Worm (Caenorhabditis elegans) whole organism, young adult: ENCODE data around the gene M02H5.8.
A peak's percentile ranks its signal among the peaks of the same experiment; 100 is the strongest.

Source experiments
- C17E4.6 ChIP-seq: fragments of 200-800 bp; sonication (Bioruptor generic); IDR thresholded peaks from 2 replicates; pipeline ENCODE4 v1.3.6; 2022; ENCODE audit warnings: missing genetic modification reagents, missing genetic modification characterization, missing compliant biosample characterization
- F22D6.2 ChIP-seq: sonication (generic microtip); optimal IDR thresholded peaks from 2 replicates; lab custom pipeline; 2016; ENCODE audit warnings: mild to moderate bottlenecking, missing genetic modification characterization, missing compliant biosample characterization
- F33H1.4 ChIP-seq: fragments of 200-800 bp; sonication (Bioruptor generic); IDR thresholded peaks from 2 replicates; pipeline ENCODE4 v1.3.6; 2022; ENCODE audit warnings: missing genetic modification reagents, missing genetic modification characterization, missing compliant biosample characterization
- F57A8.1 ChIP-seq: fragments of 200-800 bp; sonication (Bioruptor generic); optimal IDR thresholded peaks from 2 replicates; lab custom pipeline; 2018; ENCODE audit warnings: mild to moderate bottlenecking, missing genetic modification characterization, moderate library complexity, missing compliant biosample characterization
- F57C9.4 ChIP-seq: sonication (generic microtip); optimal IDR thresholded peaks from 2 replicates; lab custom pipeline; 2017; ENCODE audit warnings: mild to moderate bottlenecking, missing genetic modification characterization, missing compliant biosample characterization
- Y95B8A.8 ChIP-seq: fragments of 200-800 bp; sonication (Bioruptor generic); IDR thresholded peaks from 2 replicates; pipeline ENCODE4 v1.3.6; 2022; ENCODE audit warnings: missing genetic modification reagents, missing genetic modification characterization, missing compliant biosample characterization
- ZK185.1 ChIP-seq: sonication (generic microtip); optimal IDR thresholded peaks from 2 replicates; lab custom pipeline; 2016; ENCODE audit warnings: mild to moderate bottlenecking, missing genetic modification characterization, missing compliant biosample characterization; ENCODE audit not compliant: poor library complexity, severe bottlenecking
- aptf-2 ChIP-seq: fragments of 200-800 bp; sonication (Bioruptor generic); conservative IDR thresholded peaks from 2 replicates; pipeline ENCODE4 v1.3.6; 2022; ENCODE audit warnings: missing genetic modification reagents, missing genetic modification characterization, missing compliant biosample characterization
- aptf-3 ChIP-seq: fragments of 200-800 bp; sonication (Bioruptor generic); IDR thresholded peaks from 2 replicates; pipeline ENCODE4 v1.3.6; 2022; ENCODE audit warnings: missing genetic modification characterization, missing compliant biosample characterization
- atf-7 ChIP-seq: sonication (generic microtip); optimal IDR thresholded peaks from 2 replicates; lab custom pipeline; 2017; ENCODE audit warnings: mild to moderate bottlenecking, missing genetic modification characterization, missing compliant biosample characterization
- ceh-100 ChIP-seq: fragments of 200-800 bp; sonication (Bioruptor generic); IDR thresholded peaks from 2 replicates; pipeline ENCODE4 v1.3.6; 2022; ENCODE audit warnings: missing genetic modification reagents, missing genetic modification characterization, missing compliant biosample characterization
- ceh-40 ChIP-seq: fragments of 200-800 bp; sonication (Bioruptor generic); IDR thresholded peaks from 2 replicates; pipeline ENCODE4 v1.3.6; 2022; ENCODE audit warnings: missing genetic modification characterization, missing compliant biosample characterization
- ceh-58 ChIP-seq: fragments of 200-800 bp; sonication (Bioruptor generic); IDR thresholded peaks from 2 replicates; pipeline ENCODE4 v1.3.6; 2022; ENCODE audit warnings: missing genetic modification characterization, missing compliant biosample characterization
- ceh-91 ChIP-seq: fragments of 200-800 bp; sonication (Bioruptor generic); IDR thresholded peaks from 2 replicates; pipeline ENCODE4 v1.3.6; 2022; ENCODE audit warnings: missing genetic modification reagents, missing genetic modification characterization, missing compliant biosample characterization
- egl-18 ChIP-seq: fragments of 200-800 bp; sonication (Bioruptor generic); IDR thresholded peaks from 2 replicates; pipeline ENCODE4 v1.3.6; 2022; ENCODE audit warnings: missing genetic modification reagents, missing genetic modification characterization, missing compliant biosample characterization
- egl-44 ChIP-seq: fragments of 200-800 bp; sonication (Bioruptor generic); IDR thresholded peaks from 2 replicates; pipeline ENCODE4 v1.3.6; 2022; ENCODE audit warnings: missing genetic modification reagents, missing genetic modification characterization, missing compliant biosample characterization
- egrh-3 ChIP-seq: fragments of 200-800 bp; sonication (Bioruptor generic); IDR thresholded peaks from 2 replicates; pipeline ENCODE4 v1.3.6; 2022; ENCODE audit warnings: missing genetic modification reagents, missing genetic modification characterization, missing compliant biosample characterization
- ekl-4 ChIP-seq: fragments of 200-800 bp; sonication (Bioruptor generic); IDR thresholded peaks from 2 replicates; pipeline ENCODE4 v1.3.6; 2022; ENCODE audit warnings: missing genetic modification reagents, missing genetic modification characterization, missing compliant biosample characterization
- fkh-3 ChIP-seq: sonication (generic microtip); optimal IDR thresholded peaks from 2 replicates; lab custom pipeline; 2016; ENCODE audit warnings: mild to moderate bottlenecking, missing genetic modification characterization, missing compliant biosample characterization
- him-1 ChIP-seq: sonication (generic microtip); optimal IDR thresholded peaks from 2 replicates; lab custom pipeline; 2016; ENCODE audit warnings: missing genotype, missing genetic modification reagents, missing genetic modification characterization, missing compliant biosample characterization
- hlh-12 ChIP-seq: sonication (generic microtip); optimal IDR thresholded peaks from 2 replicates; lab custom pipeline; 2016; ENCODE audit warnings: missing genetic modification characterization, missing compliant biosample characterization
- hmg-1.2 ChIP-seq: fragments of 200-800 bp; sonication (Bioruptor generic); IDR thresholded peaks from 2 replicates; pipeline ENCODE4 v1.3.6; 2022; ENCODE audit warnings: missing genetic modification reagents, missing genetic modification characterization, missing compliant biosample characterization
- hrde-1 ChIP-seq: sonication (generic microtip); optimal IDR thresholded peaks from 2 replicates; lab custom pipeline; 2016; ENCODE audit warnings: missing genetic modification characterization, mild to moderate bottlenecking, missing compliant biosample characterization, moderate library complexity, missing genotype, missing genetic modification reagents, borderline replicate concordance
- let-607 ChIP-seq, 2 experiments: fragments of 200-800 bp in 1 of 2; sonication (Bioruptor generic) in 1 of 2; sonication (generic microtip) in 1 of 2; optimal IDR thresholded peaks; 2 replicates each; lab custom pipeline; 2016 to 2018; ENCODE audit warnings: mild to moderate bottlenecking in 2 of 2, missing compliant biosample characterization in 2 of 2, missing genetic modification characterization in 2 of 2, moderate library complexity in 2 of 2, missing genotype in 1 of 2
- lin-54 ChIP-seq: fragments of 200-800 bp; sonication (Bioruptor generic); optimal IDR thresholded peaks from 2 replicates; lab custom pipeline; 2018; ENCODE audit warnings: mild to moderate bottlenecking, missing genetic modification characterization, missing compliant biosample characterization
- mcd-1 ChIP-seq: fragments of 200-800 bp; sonication (Bioruptor generic); IDR thresholded peaks from 2 replicates; pipeline ENCODE4 v1.3.6; 2022; ENCODE audit warnings: missing genetic modification reagents, missing genetic modification characterization, missing compliant biosample characterization
- mxl-1 ChIP-seq: sonication (generic microtip); optimal IDR thresholded peaks from 2 replicates; lab custom pipeline; 2016; ENCODE audit warnings: missing genetic modification characterization, missing compliant biosample characterization
- nfya-1 ChIP-seq: sonication (generic microtip); optimal IDR thresholded peaks from 2 replicates; lab custom pipeline; 2017; ENCODE audit warnings: antibody characterized with exemption, missing compliant biosample characterization, missing genetic modification characterization, borderline replicate concordance; ENCODE audit not compliant: insufficient read depth
- nfya-2 ChIP-seq: fragments of 200-800 bp; sonication (Bioruptor generic); IDR thresholded peaks from 2 replicates; pipeline ENCODE4 v1.3.6; 2022; ENCODE audit warnings: missing genetic modification reagents, missing genetic modification characterization, missing compliant biosample characterization
- nhr-120 ChIP-seq: fragments of 200-800 bp; sonication (Bioruptor generic); IDR thresholded peaks from 2 replicates; pipeline ENCODE4 v1.3.6; 2022; ENCODE audit warnings: missing genetic modification characterization, missing compliant biosample characterization
- nhr-80 ChIP-seq: sonication (generic microtip); optimal IDR thresholded peaks from 2 replicates; lab custom pipeline; 2016; ENCODE audit warnings: missing genetic modification characterization, missing compliant biosample characterization
- rec-8 ChIP-seq, 2 experiments: sonication (generic microtip); optimal IDR thresholded peaks; 2 replicates each; lab custom pipeline; 2016; ENCODE audit warnings: mild to moderate bottlenecking in 2 of 2, missing genetic modification characterization in 2 of 2, missing genetic modification reagents in 2 of 2, missing genotype in 2 of 2, missing biosample characterization in 1 of 2, missing compliant biosample characterization in 1 of 2, moderate library complexity in 1 of 2
- somi-1 ChIP-seq: fragments of 200-800 bp; sonication (Bioruptor generic); optimal IDR thresholded peaks from 2 replicates; lab custom pipeline; 2018; ENCODE audit warnings: mild to moderate bottlenecking, missing genetic modification characterization, missing compliant biosample characterization
- tbx-9 ChIP-seq: sonication (generic microtip); optimal IDR thresholded peaks from 2 replicates; lab custom pipeline; 2016; ENCODE audit warnings: borderline replicate concordance, missing genetic modification characterization, inconsistent platforms, missing compliant biosample characterization
- unc-62 ChIP-seq: fragments of 150-350 bp; optimal IDR thresholded peaks from 2 replicates; lab custom pipeline; 2014; ENCODE audit warnings: missing biosample characterization, missing genetic modification reagents, missing genetic modification characterization
- zim-3 ChIP-seq: sonication (generic microtip); optimal IDR thresholded peaks from 2 replicates; lab custom pipeline; 2017; ENCODE audit warnings: mild to moderate bottlenecking, missing genetic modification characterization, moderate library complexity, missing compliant biosample characterization
- ztf-28 ChIP-seq: fragments of 200-800 bp; sonication (Bioruptor generic); IDR thresholded peaks from 2 replicates; pipeline ENCODE4 v1.3.6; 2022; ENCODE audit warnings: missing genetic modification reagents, missing genetic modification characterization, missing compliant biosample characterization

M02H5.8 gene

ce11 chrV:414630-415029 lies 35.2 kb upstream of the M02H5.8 start, which contains the start of gene dod-19:
dod-19 (minus strand) TSS chrV:414759.
- TF ChIP-seq egl-44, result no peak
- TF ChIP-seq F57A8.1, result no peak
- peak; percentile 17 for TF ChIP-seq nhr-80 (tag; lab: Kevin White, UChicago)
- no peak for TF ChIP-seq ceh-91 (GFP tag; lab: Robert Waterston, UW)
- no peak for TF ChIP-seq him-1 (tag; lab: Kevin White, UChicago)
- TF ChIP-seq, all 124 proteins: peak for 1

- no peak for TF ChIP-seq mcd-1 (GFP tag; lab: Robert Waterston, UW)
- no peak for TF ChIP-seq nfya-2 (GFP tag; lab: Robert Waterston, UW)
- no peak for TF ChIP-seq aptf-3 (GFP tag; lab: Robert Waterston, UW)
- no peak for TF ChIP-seq hlh-12 (tag; lab: Kevin White, UChicago)
- TF ChIP-seq nhr-80 (tag; lab: Kevin White, UChicago), result peak; percentile 24
- no peak for TF ChIP-seq ceh-58
- TF ChIP-seq unc-62 (GFP tag; lab: Kevin White, UChicago), result peak; percentile 46
Observed at ce11 chrV:415072-415471, 34.7 kb upstream of the M02H5.8 start.

- TF ChIP-seq hmg-1.2 (GFP tag; lab: Robert Waterston, UW), result no peak
- TF ChIP-seq ZK185.1 (tag; lab: Kevin White, UChicago), result no peak
- TF ChIP-seq nhr-80 (tag; lab: Kevin White, UChicago), result peak; percentile 35
- TF ChIP-seq egl-18 (GFP tag; lab: Robert Waterston, UW), result no peak
- TF ChIP-seq ceh-58, result no peak
- no peak for TF ChIP-seq nhr-120 (GFP tag; lab: Robert Waterston, UW)
- TF ChIP-seq tbx-9, result no peak
- TF ChIP-seq zim-3, result no peak
- TF ChIP-seq lin-54 (GFP tag; lab: Kevin White, UChicago), result no peak
- peak; percentile 70 for TF ChIP-seq unc-62 (GFP tag; lab: Kevin White, UChicago)
- peak in 1 of 2 experiments; percentile 45 for TF ChIP-seq let-607 (tag; optimal IDR thresholded peaks at IDR 0.05; lab: Kevin White, UChicago)
- no peak for TF ChIP-seq Y95B8A.8 (GFP tag; lab: Robert Waterston, UW)
- TF ChIP-seq mxl-1 (tag; lab: Kevin White, UChicago), result no peak
- TF ChIP-seq F22D6.2 (tag; lab: Kevin White, UChicago), result no peak
- TF ChIP-seq ekl-4 (GFP tag; lab: Robert Waterston, UW), result no peak
- TF ChIP-seq F33H1.4 (GFP tag; lab: Robert Waterston, UW), result no peak
- no peak for TF ChIP-seq ceh-100
- TF ChIP-seq egrh-3 (GFP tag; lab: Robert Waterston, UW), result no peak
- TF ChIP-seq F57C9.4 (tag; lab: Kevin White, UChicago), result no peak
- peak; percentile 79 for TF ChIP-seq atf-7
- TF ChIP-seq ztf-28, result no peak
- no peak for TF ChIP-seq rec-8 (tag; optimal IDR thresholded peaks at IDR 0.05; lab: Kevin White, UChicago)
Observed at ce11 chrV:417656-418353, 32.0 kb upstream of the M02H5.8 start, which contains the start of gene irg-8. irg-8 (minus strand) TSS chrV:417706.

ce11 chrV:418432-418831 lies 31.3 kb upstream of the M02H5.8 start, which contains the start of gene Y39D8A.1:
Y39D8A.1 (plus strand) TSS chrV:418732.
- TF ChIP-seq somi-1 (GFP tag; lab: Kevin White, UChicago) (no peak), F57C9.4 (tag; lab: Kevin White, UChicago) (no peak), nfya-2 (GFP tag; lab: Robert Waterston, UW) (no peak), C17E4.6 (GFP tag; lab: Robert Waterston, UW) (no peak), nfya-1 (no peak), ceh-40 (GFP tag; lab: Robert Waterston, UW) (no peak), fkh-3 (tag; lab: Kevin White, UChicago) (no peak), tbx-9 (no peak), hrde-1 (tag; lab: Kevin White, UChicago) (no peak), zim-3 (no peak), aptf-2 (GFP tag; lab: Robert Waterston, UW) (no peak)
